Worm (Caenorhabditis elegans) whole organism, L4 larva: ENCODE measurements around the gene mpdu-1.
A peak's percentile ranks its signal among the peaks of the same experiment; 100 is the strongest.

Experiments
- F10B5.3 ChIP-seq: sonication (generic microtip); optimal IDR thresholded peaks from 2 replicates; lab custom pipeline; 2016; ENCODE audit warnings: mild to moderate bottlenecking, missing genetic modification characterization, missing compliant biosample characterization
- F26F4.8 ChIP-seq: fragments of 200-800 bp; sonication (Bioruptor generic); conservative IDR thresholded peaks from 2 replicates; pipeline ENCODE4 v1.3.6; 2022; ENCODE audit warnings: missing genetic modification characterization, missing compliant biosample characterization
- F37D6.2 ChIP-seq: sonication (generic microtip); optimal IDR thresholded peaks from 2 replicates; lab custom pipeline; 2016; ENCODE audit warnings: mild to moderate bottlenecking, missing genetic modification characterization, missing compliant biosample characterization
- F49E8.2 ChIP-seq: sonication (generic microtip); optimal IDR thresholded peaks from 2 replicates; lab custom pipeline; 2016; ENCODE audit warnings: missing compliant biosample characterization, mild to moderate bottlenecking, missing genetic modification characterization, borderline replicate concordance
- R02D3.7 ChIP-seq: fragments of 150-350 bp; sonication (generic microtip); optimal IDR thresholded peaks from 3 replicates; lab custom pipeline; 2014; ENCODE audit warnings: missing biosample characterization, missing genetic modification characterization
- T20F7.1 ChIP-seq: fragments of 200-800 bp; sonication (Bioruptor generic); optimal IDR thresholded peaks from 2 replicates; lab custom pipeline; 2018; ENCODE audit warnings: mild to moderate bottlenecking, missing genetic modification characterization, missing compliant biosample characterization
- T26A8.4 ChIP-seq: fragments of 200-800 bp; sonication (Bioruptor generic); IDR thresholded peaks from 2 replicates; pipeline ENCODE4 v1.3.6; 2022; ENCODE audit warnings: missing genetic modification characterization, missing compliant biosample characterization
- Y48G9A.11 ChIP-seq: fragments of 200-800 bp; sonication (Bioruptor generic); IDR thresholded peaks from 2 replicates; pipeline ENCODE4 v1.3.6; 2022; ENCODE audit warnings: missing genetic modification reagents, missing genetic modification characterization, missing compliant biosample characterization
- Y75B8A.6 ChIP-seq: fragments of 200-800 bp; sonication (Bioruptor generic); IDR thresholded peaks from 2 replicates; pipeline ENCODE4 v1.3.6; 2022; ENCODE audit warnings: missing genetic modification reagents, missing genetic modification characterization, missing compliant biosample characterization
- aly-2 ChIP-seq: sonication (generic microtip); optimal IDR thresholded peaks from 2 replicates; lab custom pipeline; 2018; ENCODE audit warnings: missing biosample characterization, missing genetic modification characterization
- ceh-62 ChIP-seq: sonication (generic microtip); optimal IDR thresholded peaks from 2 replicates; lab custom pipeline; 2017; ENCODE audit warnings: missing biosample characterization, missing genetic modification characterization
- cey-2 ChIP-seq: sonication (generic microtip); optimal IDR thresholded peaks from 3 replicates; lab custom pipeline; 2017; ENCODE audit warnings: missing genetic modification characterization, mild to moderate bottlenecking, missing compliant biosample characterization, antibody characterized with exemption, borderline replicate concordance; ENCODE audit not compliant: insufficient read depth
- ctbp-1 ChIP-seq: fragments of 200-800 bp; sonication (Bioruptor generic); IDR thresholded peaks from 2 replicates; pipeline ENCODE4 v1.3.6; 2022; ENCODE audit warnings: missing genetic modification reagents, missing genetic modification characterization, missing compliant biosample characterization
- daf-12 ChIP-seq: fragments of 150-350 bp; optimal IDR thresholded peaks from 2 replicates; lab custom pipeline; 2014; ENCODE audit warnings: missing biosample characterization, missing genetic modification reagents, missing genetic modification characterization
- daf-16 ChIP-seq, 3 experiments: sonication (generic microtip); optimal IDR thresholded peaks; 2 replicates each; lab custom pipeline; 2016 to 2017; ENCODE audit warnings: missing genetic modification characterization in 3 of 3, missing genetic modification reagents in 3 of 3, mild to moderate bottlenecking in 2 of 3, missing compliant biosample characterization in 2 of 3, missing biosample characterization in 1 of 3, moderate library complexity in 1 of 3
- daf-8 ChIP-seq: fragments of 200-800 bp; sonication (Bioruptor generic); IDR thresholded peaks from 2 replicates; pipeline ENCODE4 v1.3.6; 2022; ENCODE audit warnings: missing genetic modification characterization, missing compliant biosample characterization
- dmd-6 ChIP-seq: fragments of 200-800 bp; sonication (Bioruptor generic); IDR thresholded peaks from 2 replicates; pipeline ENCODE4 v1.3.6; 2022; ENCODE audit warnings: missing genetic modification reagents, missing genetic modification characterization, missing compliant biosample characterization
- dmd-9 ChIP-seq: fragments of 200-800 bp; sonication (Bioruptor generic); IDR thresholded peaks from 2 replicates; pipeline ENCODE4 v1.3.6; 2022; ENCODE audit warnings: missing genetic modification reagents, missing genetic modification characterization, missing compliant biosample characterization
- dpl-1 ChIP-seq: fragments of 150-350 bp; optimal IDR thresholded peaks from 2 replicates; lab custom pipeline; 2014; ENCODE audit warnings: missing biosample characterization, missing genetic modification reagents, missing genetic modification characterization
- dve-1 ChIP-seq: sonication (generic microtip); optimal IDR thresholded peaks from 2 replicates; lab custom pipeline; 2017; ENCODE audit warnings: antibody characterized with exemption, mild to moderate bottlenecking, missing genetic modification characterization, missing compliant biosample characterization; ENCODE audit not compliant: insufficient read depth
- egl-43 ChIP-seq: fragments of 200-800 bp; sonication (Bioruptor generic); IDR thresholded peaks from 2 replicates; pipeline ENCODE4 v1.3.6; 2022; ENCODE audit warnings: missing genetic modification reagents, missing genetic modification characterization, missing compliant biosample characterization
- fos-1 ChIP-seq: fragments of 150-350 bp; optimal IDR thresholded peaks from 2 replicates; lab custom pipeline; 2014; ENCODE audit warnings: missing biosample characterization, missing genetic modification characterization
- hif-1 ChIP-seq, 2 experiments: sonication (generic microtip); optimal IDR thresholded peaks; 2 replicates each; lab custom pipeline; 2016 to 2017; ENCODE audit warnings: missing compliant biosample characterization in 2 of 2, missing genetic modification characterization in 2 of 2, missing genetic modification reagents in 2 of 2, missing genotype in 2 of 2, mild to moderate bottlenecking in 1 of 2
- hmg-1.1 ChIP-seq: fragments of 200-800 bp; sonication (Bioruptor generic); IDR thresholded peaks from 2 replicates; pipeline ENCODE4 v1.3.6; 2022; ENCODE audit warnings: missing genetic modification reagents, missing genetic modification characterization, missing compliant biosample characterization
- lim-7 ChIP-seq: fragments of 200-800 bp; sonication (Bioruptor generic); IDR thresholded peaks from 2 replicates; pipeline ENCODE4 v1.3.6; 2022; ENCODE audit warnings: missing genetic modification characterization, missing compliant biosample characterization
- lin-38 ChIP-seq: fragments of 200-800 bp; sonication (Bioruptor generic); IDR thresholded peaks from 2 replicates; pipeline ENCODE4 v1.3.6; 2022; ENCODE audit warnings: missing genetic modification reagents, missing genetic modification characterization, missing compliant biosample characterization
- lsy-2 ChIP-seq, 2 experiments: fragments of 150-350 bp in 1 of 2; sonication (generic microtip) in 1 of 2; optimal IDR thresholded peaks; 2 replicates each; lab custom pipeline; 2014 to 2017; ENCODE audit warnings: missing biosample characterization in 2 of 2, missing genetic modification characterization in 2 of 2
- madf-9 ChIP-seq: fragments of 200-800 bp; sonication (Bioruptor generic); conservative IDR thresholded peaks from 2 replicates; pipeline ENCODE4 v1.3.6; 2022; ENCODE audit warnings: missing genetic modification reagents, missing genetic modification characterization, missing compliant biosample characterization
- mdl-1 ChIP-seq, 2 experiments: fragments of 150-350 bp in 1 of 2; sonication (generic microtip) in 1 of 2; optimal IDR thresholded peaks; 2 replicates each; lab custom pipeline; 2014 to 2017; ENCODE audit warnings: missing biosample characterization in 2 of 2, missing genetic modification characterization in 2 of 2
- mep-1 ChIP-seq: fragments of 150-350 bp; sonication (generic microtip); optimal IDR thresholded peaks from 3 replicates; lab custom pipeline; 2014; ENCODE audit warnings: missing biosample characterization, missing genetic modification characterization
- mxl-3 ChIP-seq: fragments of 200-800 bp; sonication (Bioruptor generic); optimal IDR thresholded peaks from 2 replicates; lab custom pipeline; 2018; ENCODE audit warnings: mild to moderate bottlenecking, missing genetic modification characterization, missing compliant biosample characterization
- nhr-28 ChIP-seq: fragments of 150-350 bp; optimal IDR thresholded peaks from 2 replicates; lab custom pipeline; 2014; ENCODE audit warnings: missing biosample characterization, missing genetic modification characterization
- nhr-6 ChIP-seq: fragments of 150-350 bp; optimal IDR thresholded peaks from 2 replicates; lab custom pipeline; 2014; ENCODE audit warnings: missing biosample characterization, missing genetic modification characterization
- nhr-76 ChIP-seq: fragments of 150-350 bp; optimal IDR thresholded peaks from 2 replicates; lab custom pipeline; 2014; ENCODE audit warnings: missing biosample characterization, missing genetic modification characterization
- nhr-77 ChIP-seq: fragments of 150-350 bp; optimal IDR thresholded peaks from 2 replicates; lab custom pipeline; 2014; ENCODE audit warnings: missing biosample characterization, missing genetic modification characterization
- pha-4 ChIP-seq, 2 experiments: fragments of 150-350 bp in 1 of 2; fragments of 200-800 bp in 1 of 2; sonication (Bioruptor generic) in 1 of 2; IDR thresholded peaks in 1 of 2; optimal IDR thresholded peaks in 1 of 2; 2 replicates each; pipeline versions ENCODE4 v1.3.6 to Lab custom; 2014 to 2022; ENCODE audit warnings: missing genetic modification characterization in 2 of 2, missing genetic modification reagents in 2 of 2, missing biosample characterization in 1 of 2, missing compliant biosample characterization in 1 of 2
- php-3 ChIP-seq: fragments of 200-800 bp; sonication (Bioruptor generic); IDR thresholded peaks from 2 replicates; pipeline ENCODE4 v1.3.6; 2022; ENCODE audit warnings: missing genetic modification reagents, missing genetic modification characterization, missing compliant biosample characterization
- rbr-2 ChIP-seq: sonication (generic microtip); optimal IDR thresholded peaks from 2 replicates; lab custom pipeline; 2016; ENCODE audit warnings: missing genotype, missing genetic modification characterization, missing compliant biosample characterization
- saeg-2 ChIP-seq: fragments of 200-800 bp; sonication (Bioruptor generic); IDR thresholded peaks from 2 replicates; pipeline ENCODE4 v1.3.6; 2022; ENCODE audit warnings: missing genetic modification reagents, missing genetic modification characterization, missing compliant biosample characterization
- sdz-12 ChIP-seq: fragments of 200-800 bp; sonication (Bioruptor generic); optimal IDR thresholded peaks from 2 replicates; lab custom pipeline; 2018; ENCODE audit warnings: mild to moderate bottlenecking, missing genetic modification characterization, missing compliant biosample characterization
- set-16 ChIP-seq: fragments of 200-800 bp; sonication (Bioruptor generic); IDR thresholded peaks from 2 replicates; pipeline ENCODE4 v1.3.6; 2022; ENCODE audit warnings: missing genetic modification reagents, missing genetic modification characterization, missing compliant biosample characterization
- skn-1 ChIP-seq: fragments of 150-350 bp; optimal IDR thresholded peaks from 2 replicates; lab custom pipeline; 2014; ENCODE audit warnings: missing biosample characterization, missing genetic modification characterization
- snpc-4 ChIP-seq: fragments of 150-350 bp; optimal IDR thresholded peaks from 2 replicates; lab custom pipeline; 2014; ENCODE audit warnings: missing biosample characterization, missing genetic modification characterization
- spr-1 ChIP-seq: sonication (generic microtip); optimal IDR thresholded peaks from 2 replicates; lab custom pipeline; 2016; ENCODE audit warnings: mild to moderate bottlenecking, missing genetic modification characterization, missing compliant biosample characterization
- tag-97 ChIP-seq: fragments of 200-800 bp; sonication (Bioruptor generic); IDR thresholded peaks from 2 replicates; pipeline ENCODE4 v1.3.6; 2022; ENCODE audit warnings: missing genetic modification characterization, missing compliant biosample characterization
- tra-1 ChIP-seq: fragments of 200-800 bp; sonication (Bioruptor generic); IDR thresholded peaks from 2 replicates; pipeline ENCODE4 v1.3.6; 2022; ENCODE audit warnings: missing genetic modification reagents, missing genetic modification characterization, missing compliant biosample characterization
- unc-130 ChIP-seq: sonication (generic microtip); optimal IDR thresholded peaks from 2 replicates; lab custom pipeline; 2016; ENCODE audit warnings: missing genetic modification reagents, missing genetic modification characterization, missing compliant biosample characterization
- zfp-2 ChIP-seq: sonication (generic microtip); optimal IDR thresholded peaks from 2 replicates; lab custom pipeline; 2016; ENCODE audit warnings: mild to moderate bottlenecking, missing genetic modification characterization, missing compliant biosample characterization
- zfp-3 ChIP-seq: fragments of 200-800 bp; sonication (Bioruptor generic); conservative IDR thresholded peaks from 2 replicates; pipeline ENCODE4 v1.3.6; 2022; ENCODE audit warnings: missing genetic modification reagents, missing genetic modification characterization, missing compliant biosample characterization
- zip-11 ChIP-seq: fragments of 200-800 bp; sonication (Bioruptor generic); IDR thresholded peaks from 2 replicates; pipeline ENCODE4 v1.3.6; 2022; ENCODE audit warnings: missing genetic modification characterization, missing compliant biosample characterization

The mpdu-1 gene

DNA sequence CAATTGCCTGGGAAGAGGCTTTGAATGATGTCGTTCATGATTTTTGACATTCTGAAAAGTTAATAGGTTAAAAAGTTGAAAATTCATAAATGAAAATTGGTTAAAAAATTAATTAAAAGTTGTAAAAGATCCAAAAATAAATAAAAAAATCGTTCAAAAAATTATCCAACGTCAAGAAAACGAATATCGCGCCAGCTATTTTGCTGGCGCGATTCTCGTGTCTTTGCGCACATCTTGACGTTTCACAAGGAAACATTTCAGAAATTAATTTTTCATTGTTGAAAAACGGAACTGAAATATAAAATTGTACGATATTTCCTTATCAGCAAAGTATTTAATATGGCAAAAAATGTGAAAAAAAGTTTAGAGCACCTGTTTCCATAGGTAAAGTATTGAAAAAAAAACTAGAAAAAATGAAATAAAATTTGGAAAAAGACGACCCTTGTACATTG is at the start of gene mpdu-1:
Gene mpdu-1, minus strand, starts transcription at position 51 of the 452 bp plus-strand sequence.
- TF ChIP-seq daf-16 (GFP tag; optimal IDR thresholded peaks at IDR 0.05; lab: Kevin White, UChicago) (no peak), daf-16 (tag; optimal IDR thresholded peaks at IDR 0.05; lab: Kevin White, UChicago) (peak; percentile 71), snpc-4 (peak; percentile 31), pha-4 (GFP tag; IDR thresholded peaks at IDR 0.05; lab: Robert Waterston, UW) (no peak), pha-4 (tag; optimal IDR thresholded peaks at IDR 0.05; lab: Kevin White, UChicago) (peak; percentile 57), zip-11 (no peak), mep-1 (no peak), lim-7 (GFP tag; lab: Robert Waterston, UW) (no peak), ctbp-1 (GFP tag; lab: Robert Waterston, UW) (no peak), nhr-77 (peak; percentile 71), php-3 (GFP tag; lab: Robert Waterston, UW) (no peak; the same call in 1 of the 2 replicates), fos-1 (tag; lab: Kevin White, UChicago) (no peak), F26F4.8 (GFP tag; lab: Robert Waterston, UW) (no peak), skn-1 (no peak), Y75B8A.6 (no peak), tag-97 (GFP tag; lab: Robert Waterston, UW) (no peak), sdz-12 (GFP tag; lab: Kevin White, UChicago) (no peak), ceh-62 (tag; lab: Kevin White, UChicago) (no peak), F37D6.2 (tag; lab: Kevin White, UChicago) (no peak), nhr-6 (tag; lab: Kevin White, UChicago) (peak; percentile 36), rbr-2 (tag; lab: Kevin White, UChicago) (peak; percentile 26), unc-130 (GFP tag; lab: Kevin White, UChicago) (no peak), T26A8.4 (GFP tag; lab: Robert Waterston, UW) (no peak), tra-1 (GFP tag; lab: Robert Waterston, UW) (no peak), daf-8 (GFP tag; lab: Robert Waterston, UW) (no peak), T20F7.1 (GFP tag; lab: Kevin White, UChicago) (peak; percentile 72), F10B5.3 (no peak), lsy-2 (tag; optimal IDR thresholded peaks at IDR 0.05; lab: Kevin White, UChicago) (peak in 1 of 2 experiments; percentile 87), aly-2 (tag; lab: Kevin White, UChicago) (no peak), nhr-28 (peak; percentile 69), spr-1 (no peak), dmd-6 (GFP tag; lab: Robert Waterston, UW) (no peak; the same call in 1 of the 2 replicates), dpl-1 (GFP tag; lab: Kevin White, UChicago) (peak; percentile 80), mxl-3 (GFP tag; lab: Kevin White, UChicago) (no peak), dve-1 (tag; lab: Kevin White, UChicago) (peak; percentile 89), hmg-1.1 (GFP tag; lab: Robert Waterston, UW) (no peak), Y48G9A.11 (no peak), lin-38 (GFP tag; lab: Robert Waterston, UW) (no peak; the same call in 1 of the 2 replicates), madf-9 (no peak), saeg-2 (GFP tag; lab: Robert Waterston, UW) (no peak), F49E8.2 (tag; lab: Kevin White, UChicago) (no peak), R02D3.7 (no peak), daf-12 (tag; lab: Kevin White, UChicago) (no peak), zfp-3 (no peak), hif-1 (tag; optimal IDR thresholded peaks at IDR 0.05; lab: Kevin White, UChicago) (no peak), mdl-1 (tag; optimal IDR thresholded peaks at IDR 0.05; lab: Kevin White, UChicago) (no peak), nhr-76 (tag; lab: Kevin White, UChicago) (no peak), cey-2 (tag; lab: Kevin White, UChicago) (no peak), zfp-2 (tag; lab: Kevin White, UChicago) (no peak), dmd-9 (GFP tag; lab: Robert Waterston, UW) (no peak), egl-43 (GFP tag; lab: Robert Waterston, UW) (no peak), set-16 (GFP tag; lab: Robert Waterston, UW) (no peak)
